Worm (Caenorhabditis elegans) whole organism, L4/young adult: ENCODE data around the gene F08D12.2.

Experiments
- W03F9.2 ChIP-seq: fragments of 150-350 bp; optimal IDR thresholded peaks from 2 replicates; lab custom pipeline; 2014; ENCODE audit warnings: missing biosample characterization, missing genetic modification characterization
- dao-5 ChIP-seq: sonication (generic microtip); optimal IDR thresholded peaks from 2 replicates; lab custom pipeline; 2016; ENCODE audit warnings: missing genotype, missing genetic modification characterization, moderate library complexity, missing compliant biosample characterization
- him-1 ChIP-seq: sonication (generic microtip); optimal IDR thresholded peaks from 2 replicates; lab custom pipeline; 2016; ENCODE audit warnings: missing genotype, missing genetic modification reagents, missing genetic modification characterization, missing compliant biosample characterization

DNA sequence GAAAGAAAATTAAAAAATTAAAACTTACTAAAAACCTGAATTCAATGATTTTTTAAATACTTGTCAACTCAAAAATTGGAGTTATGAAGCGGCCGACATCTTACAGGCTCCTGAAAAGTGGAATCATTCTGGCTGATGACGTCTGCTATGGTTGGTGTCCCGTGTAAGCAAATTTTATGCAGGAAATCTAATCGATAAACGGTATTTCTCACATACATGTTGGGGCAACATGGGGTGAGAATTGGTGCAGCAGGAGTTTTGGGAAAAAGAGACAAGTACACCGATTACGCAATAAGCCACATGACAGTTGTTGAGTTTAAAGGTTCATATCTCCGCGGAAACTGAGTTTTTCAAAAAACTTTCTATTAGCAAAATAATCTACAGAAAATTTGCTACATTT is 34.0 kb downstream of the F08D12.2 start, which contains the start of gene K12H6.2:
- TF ChIP-seq him-1 (no peak), dao-5 (no peak), W03F9.2 (tag; lab: Kevin White, UChicago) (no peak)
